Worm (Caenorhabditis elegans) whole organism, L1 larva: ENCODE measurements around the gene F53H4.3.

ENCODE experiments used
- Y116A8C.19 ChIP-seq: sonication (generic microtip); optimal IDR thresholded peaks from 2 replicates; lab custom pipeline; 2016; ENCODE audit warnings: missing compliant biosample characterization, missing genetic modification characterization, borderline replicate concordance
- ceh-88 ChIP-seq: fragments of 200-800 bp; sonication (Bioruptor generic); IDR thresholded peaks from 2 replicates; pipeline ENCODE4 v1.3.6; 2022; ENCODE audit warnings: missing genetic modification characterization, missing compliant biosample characterization
- jun-1 ChIP-seq: fragments of 150-350 bp; optimal IDR thresholded peaks from 2 replicates; lab custom pipeline; 2014; ENCODE audit warnings: missing biosample characterization, missing genetic modification reagents, missing genetic modification characterization
- lin-39 ChIP-seq: fragments of 150-350 bp; optimal IDR thresholded peaks from 2 replicates; lab custom pipeline; 2014; ENCODE audit warnings: missing biosample characterization, missing genetic modification reagents, missing genetic modification characterization
- mab-9 ChIP-seq: fragments of 200-800 bp; sonication (Bioruptor generic); IDR thresholded peaks from 2 replicates; pipeline ENCODE4 v1.3.6; 2022; ENCODE audit warnings: missing genetic modification reagents, missing genetic modification characterization, missing compliant biosample characterization
- mep-1 ChIP-seq: fragments of 150-350 bp; optimal IDR thresholded peaks from 2 replicates; lab custom pipeline; 2014; ENCODE audit warnings: missing biosample characterization, missing genetic modification characterization
- nhr-19 ChIP-seq: fragments of 200-800 bp; sonication (Bioruptor generic); conservative IDR thresholded peaks from 2 replicates; pipeline ENCODE4 v1.3.6; 2022; ENCODE audit warnings: missing genetic modification characterization, missing compliant biosample characterization
- nhr-28 ChIP-seq: fragments of 150-350 bp; optimal IDR thresholded peaks from 2 replicates; lab custom pipeline; 2014; ENCODE audit warnings: missing biosample characterization, missing genetic modification characterization
- nhr-76 ChIP-seq: sonication (generic microtip); optimal IDR thresholded peaks from 2 replicates; lab custom pipeline; 2017; ENCODE audit warnings: missing biosample characterization, missing genetic modification characterization
- zag-1 ChIP-seq: fragments of 150-350 bp; optimal IDR thresholded peaks from 2 replicates; lab custom pipeline; 2014; ENCODE audit warnings: missing biosample characterization, missing genetic modification characterization

DNA sequence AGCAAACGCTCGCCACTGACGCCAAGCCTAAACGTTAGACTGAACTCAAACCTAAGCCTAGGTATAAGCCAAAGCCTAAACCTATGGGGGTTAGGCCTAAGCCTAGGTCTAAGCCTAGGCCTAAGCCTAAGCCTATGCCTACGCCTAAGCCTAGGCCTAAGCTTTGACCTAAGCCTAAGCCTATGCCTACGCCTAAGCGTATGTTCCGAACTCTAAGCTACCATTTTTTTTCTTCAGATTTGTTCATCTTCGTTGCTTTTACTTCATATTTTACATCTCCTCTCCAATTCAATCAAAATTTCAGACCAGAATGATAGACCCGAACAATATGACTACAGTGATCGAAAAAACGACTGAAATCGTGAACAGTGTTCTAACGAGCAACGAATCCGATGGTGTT lies 22.9 kb upstream of the F53H4.3 start, which contains the start of gene npr-33:
- TF ChIP-seq ceh-88 (GFP tag; lab: Robert Waterston, UW) (no peak), zag-1 (tag; lab: Kevin White, UChicago) (no peak), mab-9 (no peak), lin-39 (tag; lab: Kevin White, UChicago) (no peak), nhr-28 (no peak), jun-1 (tag; lab: Kevin White, UChicago) (no peak), nhr-76 (no peak), nhr-19 (no peak), Y116A8C.19 (tag; lab: Kevin White, UChicago) (no peak), mep-1 (tag; lab: Kevin White, UChicago) (no peak)
